Fruit fly (Drosophila melanogaster) whole organism, embryonic: ENCODE measurements around the gene CG42514.

Experiments
- Atf-2 ChIP-seq: fragments of 200-800 bp; sonication (Bioruptor generic); optimal IDR thresholded peaks from 2 replicates; lab custom pipeline; 2016; ENCODE audit warnings: missing biosample characterization, missing genetic modification characterization
- Awh ChIP-seq: fragments of 200-800 bp; sonication (Bioruptor generic); IDR thresholded peaks from 2 replicates; pipeline ENCODE4, ENCODE4 v1.3.6; 2022; ENCODE audit warnings: missing biosample characterization, missing genetic modification characterization
- Bteb2 ChIP-seq: fragments of 200-800 bp; sonication (Bioruptor generic); optimal IDR thresholded peaks from 2 replicates; lab custom pipeline; 2016; ENCODE audit warnings: missing biosample characterization, missing genetic modification characterization
- C15 ChIP-seq: fragments of 200-800 bp; sonication (Bioruptor generic); IDR thresholded peaks from 3 replicates; pipeline ENCODE4 v1.3.6; 2022; ENCODE audit warnings: missing biosample characterization, missing genetic modification characterization
- CG10209 ChIP-seq: fragments of 200-800 bp; sonication (Bioruptor generic); optimal IDR thresholded peaks from 3 replicates; lab custom pipeline; 2017; ENCODE audit warnings: missing biosample characterization, mild to moderate bottlenecking, missing genetic modification characterization, missing genetic modification reagents
- CG11247 ChIP-seq: fragments of 200-800 bp; sonication (Bioruptor generic); IDR thresholded peaks from 2 replicates; pipeline ENCODE4 v1.3.6; 2022; ENCODE audit warnings: missing biosample characterization, missing genetic modification characterization
- CG13296 ChIP-seq: fragments of 200-800 bp; sonication (Bioruptor generic); optimal IDR thresholded peaks from 3 replicates; lab custom pipeline; 2018; ENCODE audit warnings: missing biosample characterization, mild to moderate bottlenecking, missing genetic modification characterization
- CG14710 ChIP-seq: fragments of 200-800 bp; sonication (Bioruptor generic); optimal IDR thresholded peaks from 3 replicates; lab custom pipeline; 2019; ENCODE audit warnings: missing biosample characterization, mild to moderate bottlenecking, missing genetic modification characterization, moderate library complexity
- CG16815 ChIP-seq: fragments of 200-800 bp; sonication (Bioruptor generic); optimal IDR thresholded peaks from 3 replicates; lab custom pipeline; 2017; ENCODE audit warnings: missing biosample characterization, mild to moderate bottlenecking, missing genetic modification characterization
- CG16863 ChIP-seq: fragments of 200-800 bp; sonication (Bioruptor generic); optimal IDR thresholded peaks from 3 replicates; lab custom pipeline; 2016; ENCODE audit warnings: missing biosample characterization, missing genetic modification characterization
- CG17385 ChIP-seq: fragments of 200-800 bp; sonication (Bioruptor generic); optimal IDR thresholded peaks from 3 replicates; lab custom pipeline; 2018; ENCODE audit warnings: missing biosample characterization, mild to moderate bottlenecking, missing genetic modification characterization
- CG2129 ChIP-seq: fragments of 200-800 bp; sonication (Bioruptor generic); IDR thresholded peaks from 2 replicates; pipeline ENCODE4 v1.3.6; 2022; ENCODE audit warnings: missing biosample characterization, missing genetic modification characterization; ENCODE audit not compliant: partially characterized antibody
- CG2202 ChIP-seq: fragments of 200-800 bp; sonication (Bioruptor generic); optimal IDR thresholded peaks from 2 replicates; lab custom pipeline; 2018; ENCODE audit warnings: missing biosample characterization, mild to moderate bottlenecking, missing genetic modification characterization
- CG30403 ChIP-seq: fragments of 200-800 bp; sonication (Bioruptor generic); optimal IDR thresholded peaks from 3 replicates; lab custom pipeline; 2016; ENCODE audit warnings: missing biosample characterization, missing genetic modification characterization
- CG31441 ChIP-seq: fragments of 200-800 bp; sonication (Bioruptor generic); IDR thresholded peaks from 2 replicates; pipeline ENCODE4 v1.3.6; 2022; ENCODE audit warnings: missing biosample characterization, missing genetic modification characterization
- CG32772 ChIP-seq: fragments of 200-800 bp; sonication (Bioruptor generic); IDR thresholded peaks from 2 replicates; pipeline ENCODE4 v1.3.6; 2022; ENCODE audit warnings: missing biosample characterization, missing genetic modification characterization
- CG3281 ChIP-seq: fragments of 200-800 bp; sonication (Bioruptor generic); optimal IDR thresholded peaks from 3 replicates; lab custom pipeline; 2017; ENCODE audit warnings: missing biosample characterization, mild to moderate bottlenecking, missing genetic modification characterization
- CG6272 ChIP-seq: fragments of 200-800 bp; sonication (Bioruptor generic); IDR thresholded peaks from 2 replicates; pipeline ENCODE4 v1.3.6; 2022; ENCODE audit warnings: missing biosample characterization, missing genetic modification characterization
- CG7987 ChIP-seq: fragments of 200-800 bp; sonication (Bioruptor generic); optimal IDR thresholded peaks from 2 replicates; lab custom pipeline; 2018; ENCODE audit warnings: missing biosample characterization, mild to moderate bottlenecking, missing genetic modification characterization, moderate library complexity
- CG9876 ChIP-seq: fragments of 200-800 bp; sonication (Bioruptor generic); optimal IDR thresholded peaks from 2 replicates; lab custom pipeline; 2016; ENCODE audit warnings: missing biosample characterization, missing genetic modification characterization
- Camta ChIP-seq: fragments of 200-800 bp; sonication (Bioruptor generic); optimal IDR thresholded peaks from 2 replicates; lab custom pipeline; 2016; ENCODE audit warnings: missing biosample characterization, missing genetic modification characterization
- Dek ChIP-seq: fragments of 200-800 bp; sonication (Bioruptor generic); optimal IDR thresholded peaks from 3 replicates; lab custom pipeline; 2019; ENCODE audit warnings: missing biosample characterization, mild to moderate bottlenecking, missing genetic modification characterization, moderate library complexity
- Fer3 ChIP-seq: fragments of 200-800 bp; sonication (Bioruptor generic); optimal IDR thresholded peaks from 2 replicates; lab custom pipeline; 2018; ENCODE audit warnings: missing biosample characterization, mild to moderate bottlenecking, missing genetic modification characterization, moderate library complexity
- Gug ChIP-seq: fragments of 200-800 bp; sonication (Bioruptor generic); IDR thresholded peaks from 4 replicates; pipeline ENCODE4 v1.3.6; 2022; ENCODE audit warnings: missing biosample characterization, missing genetic modification characterization
- Hmr ChIP-seq: fragments of 200-800 bp; sonication (Bioruptor generic); optimal IDR thresholded peaks from 3 replicates; lab custom pipeline; 2017; ENCODE audit warnings: mild to moderate bottlenecking, missing biosample characterization, missing genetic modification reagents, missing genetic modification characterization
- Hr51 ChIP-seq, 2 experiments: fragments of 200-800 bp; sonication (Bioruptor generic); optimal IDR thresholded peaks; 2 replicates in 1 of 2; 3 replicates in 1 of 2; lab custom pipeline; 2016 to 2018; ENCODE audit warnings: missing biosample characterization in 2 of 2, missing genetic modification characterization in 2 of 2, mild to moderate bottlenecking in 1 of 2, moderate library complexity in 1 of 2
- Hr78 ChIP-seq, 2 experiments: fragments of 200-800 bp in 1 of 2; fragments of >200 bp in 1 of 2; sonication (Bioruptor generic) in 1 of 2; optimal IDR thresholded peaks; 2 replicates each; lab custom pipeline; 2017 to 2019; ENCODE audit warnings: missing biosample characterization in 2 of 2, missing genetic modification characterization in 2 of 2, mild to moderate bottlenecking in 1 of 2, moderate library complexity in 1 of 2
- Meics ChIP-seq: fragments of 200-800 bp; sonication (Bioruptor generic); optimal IDR thresholded peaks from 2 replicates; lab custom pipeline; 2017; ENCODE audit warnings: missing biosample characterization, mild to moderate bottlenecking, missing genetic modification characterization
- NC2β ChIP-seq: fragments of 200-800 bp; sonication (Bioruptor generic); optimal IDR thresholded peaks from 2 replicates; lab custom pipeline; 2016; ENCODE audit warnings: missing biosample characterization, missing genetic modification characterization
- NfI ChIP-seq: fragments of 200-800 bp; sonication (Bioruptor generic); optimal IDR thresholded peaks from 3 replicates; lab custom pipeline; 2018; ENCODE audit warnings: missing biosample characterization, mild to moderate bottlenecking, missing genetic modification characterization, moderate library complexity
- Rfx ChIP-seq: fragments of 200-800 bp; sonication (Bioruptor generic); IDR thresholded peaks from 2 replicates; pipeline ENCODE4 v1.3.6; 2022; ENCODE audit warnings: missing biosample characterization, missing genetic modification characterization
- Taf1 ChIP-seq: fragments of 200-800 bp; sonication (Bioruptor generic); IDR thresholded peaks from 2 replicates; pipeline ENCODE4 v1.3.6; 2022; ENCODE audit warnings: missing biosample characterization, missing genetic modification characterization
- Xbp1 ChIP-seq: fragments of 200-800 bp; sonication (Bioruptor generic); optimal IDR thresholded peaks from 3 replicates; lab custom pipeline; 2016; ENCODE audit warnings: missing biosample characterization, mild to moderate bottlenecking, missing genetic modification characterization
- az2 ChIP-seq: fragments of 200-800 bp; sonication (Bioruptor generic); optimal IDR thresholded peaks from 3 replicates; lab custom pipeline; 2016; ENCODE audit warnings: missing biosample characterization, missing genetic modification characterization
- cas ChIP-seq: fragments of 200-800 bp; sonication (Bioruptor generic); IDR thresholded peaks from 2 replicates; pipeline ENCODE4 v1.3.6; 2022; ENCODE audit warnings: missing biosample characterization, missing genetic modification characterization
- emc ChIP-seq: fragments of 200-800 bp; sonication (Bioruptor generic); optimal IDR thresholded peaks from 2 replicates; lab custom pipeline; 2016; ENCODE audit warnings: missing biosample characterization, missing genetic modification characterization
- gce ChIP-seq: fragments of 200-800 bp; sonication (Bioruptor generic); IDR thresholded peaks from 3 replicates; pipeline ENCODE4 v1.3.6; 2022; ENCODE audit warnings: missing biosample characterization, missing genetic modification characterization
- mam ChIP-seq: fragments of 200-800 bp; sonication (Bioruptor generic); optimal IDR thresholded peaks from 3 replicates; lab custom pipeline; 2016; ENCODE audit warnings: missing biosample characterization, missing genetic modification characterization
- pan ChIP-seq, 4 experiments: fragments of >200 bp in 3 of 4; fragments of 200-800 bp in 1 of 4; sonication (Bioruptor generic) in 1 of 4; optimal IDR thresholded peaks in 3 of 4; IDR thresholded peaks in 1 of 4; 2 replicates each; pipeline versions ENCODE4 v1.3.6 to Lab custom; 2017 to 2022; ENCODE audit warnings: missing biosample characterization in 2 of 4, missing genetic modification characterization in 2 of 4, mixed read lengths in 1 of 4
- pita ChIP-seq: fragments of 200-800 bp; sonication (Bioruptor generic); optimal IDR thresholded peaks from 2 replicates; lab custom pipeline; 2017; ENCODE audit warnings: missing biosample characterization, mild to moderate bottlenecking, missing genetic modification characterization
- pnt ChIP-seq: fragments of 200-800 bp; sonication (Bioruptor generic); optimal IDR thresholded peaks from 3 replicates; lab custom pipeline; 2016; ENCODE audit warnings: missing biosample characterization, missing genetic modification characterization
- pzg ChIP-seq: fragments of 200-800 bp; sonication (Bioruptor generic); optimal IDR thresholded peaks from 3 replicates; lab custom pipeline; 2018; ENCODE audit warnings: missing biosample characterization, mild to moderate bottlenecking, missing genetic modification characterization, moderate library complexity
- sens ChIP-seq: fragments of 200-800 bp; sonication (Bioruptor generic); peaks from one replicate; lab custom pipeline; 2016; ENCODE audit warnings: missing biosample characterization, missing genetic modification characterization
- sisA ChIP-seq: fragments of 200-800 bp; sonication (Bioruptor generic); IDR thresholded peaks from 2 replicates; pipeline ENCODE4 v1.3.6; 2022; ENCODE audit warnings: missing biosample characterization, missing genetic modification characterization
- sqz ChIP-seq: fragments of 200-800 bp; sonication (Bioruptor generic); optimal IDR thresholded peaks from 3 replicates; lab custom pipeline; 2018; ENCODE audit warnings: missing biosample characterization, mild to moderate bottlenecking, missing genetic modification characterization
- sr ChIP-seq: fragments of 200-800 bp; sonication (Bioruptor generic); IDR thresholded peaks from 3 replicates; pipeline ENCODE4 v1.3.6; 2022; ENCODE audit warnings: missing biosample characterization, missing genetic modification characterization
- tin ChIP-seq: fragments of 200-800 bp; sonication (Bioruptor generic); optimal IDR thresholded peaks from 3 replicates; lab custom pipeline; 2016; ENCODE audit warnings: missing biosample characterization, missing genetic modification characterization
- tio ChIP-seq: fragments of 200-800 bp; sonication (Bioruptor generic); optimal IDR thresholded peaks from 2 replicates; lab custom pipeline; 2017; ENCODE audit warnings: missing biosample characterization, missing genetic modification characterization, inconsistent platforms
- tx ChIP-seq: fragments of 200-800 bp; sonication (Bioruptor generic); optimal IDR thresholded peaks from 2 replicates; lab custom pipeline; 2016; ENCODE audit warnings: missing biosample characterization, missing genetic modification characterization
- unpg ChIP-seq: fragments of 200-800 bp; sonication (Bioruptor generic); optimal IDR thresholded peaks from 3 replicates; lab custom pipeline; 2018; ENCODE audit warnings: missing biosample characterization, mild to moderate bottlenecking, missing genetic modification characterization, moderate library complexity
- zfh1 ChIP-seq: fragments of 200-800 bp; sonication (Bioruptor generic); IDR thresholded peaks from 3 replicates; pipeline ENCODE4 v1.3.6; 2022; ENCODE audit warnings: missing biosample characterization, missing genetic modification characterization

CG42514 gene

dm6 chr3L:16544220-16544619 is 48.2 kb upstream of the CG42514 start (continued):
- TF ChIP-seq pnt (GFP tag; lab: Kevin White, UChicago) (peak; percentile 13), zfh1 (GFP tag; lab: Robert Waterston, UW) (no peak), sr (GFP tag; lab: Robert Waterston, UW) (no peak), CG6272 (GFP tag; lab: Robert Waterston, UW) (no peak), Gug (GFP tag; lab: Robert Waterston, UW) (peak; percentile 21; the same call in 1 of the 4 replicates), CG11247 (GFP tag; lab: Robert Waterston, UW) (no peak), NfI (GFP tag; lab: Kevin White, UChicago) (peak; percentile 17), CG14710 (peak; percentile 25), CG32772 (peak; percentile 49; the same call in 1 of the 2 replicates), Rfx (peak; percentile 35; the same call in 1 of the 2 replicates), Hr51 (GFP tag; optimal IDR thresholded peaks at IDR 0.05; lab: Kevin White, UChicago) (peak in 1 of 2 experiments; percentile 43), NC2β (GFP tag; lab: Kevin White, UChicago) (peak; percentile 29), CG2129 (GFP tag; lab: Robert Waterston, UW) (no peak), Hmr (GFP tag; lab: Kevin White, UChicago) (peak; percentile 3), pita (GFP tag; lab: Kevin White, UChicago) (no peak), CG13296 (GFP tag; lab: Kevin White, UChicago) (no peak), Hr78 (GFP tag; optimal IDR thresholded peaks at IDR 0.05; lab: Kevin White, UChicago) (no peak), tin (GFP tag; lab: Kevin White, UChicago) (peak; percentile 15), emc (no peak), C15 (GFP tag; lab: Robert Waterston, UW) (no peak), CG10209 (peak; percentile 31), mam (no peak), CG17385 (GFP tag; lab: Kevin White, UChicago) (peak; percentile 18), tx (GFP tag; lab: Kevin White, UChicago) (peak; percentile 21), Taf1 (0 out of 2 replicates have a peak, but pooled peaks have one; percentile 5), pan (optimal IDR thresholded peaks at IDR 0.05; lab: Kevin White, UChicago) (no peak), pan (GFP tag; optimal IDR thresholded peaks at IDR 0.05 in 1 of 2, IDR thresholded peaks at IDR 0.05 in 1 of 2) (peak in 1 of 2 experiments; percentile 44), sens (peak; percentile 87), tio (GFP tag; lab: Kevin White, UChicago) (peak; percentile 51), Meics (GFP tag; lab: Kevin White, UChicago) (peak; percentile 15), Atf-2 (GFP tag; lab: Kevin White, UChicago) (peak; percentile 16), gce (GFP tag; lab: Robert Waterston, UW) (no peak), pzg (no peak), CG3281 (GFP tag; lab: Kevin White, UChicago) (no peak), Bteb2 (GFP tag; lab: Kevin White, UChicago) (no peak), CG30403 (GFP tag; lab: Kevin White, UChicago) (peak; percentile 32), Camta (GFP tag; lab: Kevin White, UChicago) (peak; percentile 11), az2 (peak; percentile 46), Dek (tag; lab: Kevin White, UChicago) (no peak), CG9876 (GFP tag; lab: Kevin White, UChicago) (no peak), CG31441 (GFP tag; lab: Robert Waterston, UW) (0 out of 2 replicates have a peak, but pooled peaks have one; percentile 19), Fer3 (tag; lab: Kevin White, UChicago) (peak; percentile 23), sqz (no peak), Awh (GFP tag; lab: Robert Waterston, UW) (no peak), sisA (GFP tag; lab: Robert Waterston, UW) (peak; percentile 62), CG2202 (tag; lab: Kevin White, UChicago) (no peak), unpg (GFP tag; lab: Kevin White, UChicago) (peak; percentile 57), CG16815 (peak; percentile 30), cas (GFP tag; lab: Robert Waterston, UW) (no peak), CG16863 (GFP tag; lab: Kevin White, UChicago) (peak; percentile 48), CG7987 (GFP tag; lab: Kevin White, UChicago) (no peak), Xbp1 (GFP tag; lab: Kevin White, UChicago) (peak; percentile 60)
